Worm (Caenorhabditis elegans) whole organism, early embryonic: ENCODE data around the gene col-102.

ENCODE experiments used
- F13C5.2 ChIP-seq: sonication (generic microtip); optimal IDR thresholded peaks from 2 replicates; lab custom pipeline; 2017; ENCODE audit warnings: mild to moderate bottlenecking, missing genetic modification characterization, inconsistent platforms, missing compliant biosample characterization
- aly-1 ChIP-seq: sonication (generic microtip); optimal IDR thresholded peaks from 2 replicates; lab custom pipeline; 2016; ENCODE audit warnings: missing genetic modification characterization, missing compliant biosample characterization
- ama-1 ChIP-seq: fragments of 150-350 bp; optimal IDR thresholded peaks from 2 replicates; lab custom pipeline; 2014
- ceh-13 ChIP-seq: fragments of 200-800 bp; sonication (Bioruptor generic); optimal IDR thresholded peaks from 2 replicates; lab custom pipeline; 2018; ENCODE audit warnings: mild to moderate bottlenecking, missing genetic modification characterization, missing compliant biosample characterization
- ceh-36 ChIP-seq: sonication (generic microtip); optimal IDR thresholded peaks from 2 replicates; lab custom pipeline; 2016; ENCODE audit warnings: missing genetic modification characterization, inconsistent platforms, missing compliant biosample characterization
- ets-7 ChIP-seq: sonication (generic microtip); optimal IDR thresholded peaks from 2 replicates; lab custom pipeline; 2016; ENCODE audit warnings: missing genotype, missing genetic modification characterization, missing compliant biosample characterization
- flt-1 ChIP-seq: fragments of 200-800 bp; sonication (Bioruptor generic); IDR thresholded peaks from 2 replicates; pipeline ENCODE4 v1.3.6; 2022; ENCODE audit warnings: missing genetic modification characterization, missing compliant biosample characterization
- hnd-1 ChIP-seq: sonication (generic microtip); optimal IDR thresholded peaks from 2 replicates; lab custom pipeline; 2016; ENCODE audit warnings: missing genetic modification characterization, missing compliant biosample characterization
- sea-1 ChIP-seq: fragments of 200-800 bp; sonication (Bioruptor generic); conservative IDR thresholded peaks from 2 replicates; pipeline ENCODE4 v1.3.6; 2022; ENCODE audit warnings: missing genetic modification characterization, missing compliant biosample characterization
- tbx-11 ChIP-seq: fragments of 200-800 bp; sonication (Bioruptor generic); IDR thresholded peaks from 2 replicates; pipeline ENCODE4 v1.3.6; 2022; ENCODE audit warnings: missing genetic modification characterization, missing compliant biosample characterization
- tbx-37 ChIP-seq: fragments of 200-800 bp; sonication (Bioruptor generic); conservative IDR thresholded peaks from 2 replicates; pipeline ENCODE4 v1.3.6; 2022; ENCODE audit warnings: missing genetic modification reagents, missing genetic modification characterization, missing compliant biosample characterization

DNA sequence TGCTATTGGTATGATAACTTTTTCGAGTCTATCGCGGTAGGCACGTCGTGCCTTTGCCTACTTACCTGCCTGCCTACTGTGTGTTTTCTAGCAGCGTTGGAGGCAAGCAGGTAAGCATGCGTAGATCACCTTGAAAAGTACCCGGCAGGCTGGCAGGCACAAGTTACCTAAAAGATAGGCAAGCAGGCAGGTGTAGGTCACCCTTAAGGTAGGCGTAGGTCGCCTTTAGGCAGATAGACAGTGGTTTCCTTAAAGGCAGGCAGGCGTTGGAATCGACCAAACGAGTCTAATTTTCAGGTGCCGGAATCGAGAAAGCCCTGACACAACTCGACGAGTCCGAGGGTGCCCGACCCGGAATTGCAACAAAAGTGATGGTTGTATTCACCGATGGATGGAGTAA, 15.5 kb downstream of the col-102 start:
- TF ChIP-seq ama-1 (lab: Kevin White, UChicago): no peak
- TF ChIP-seq sea-1 (GFP tag; lab: Robert Waterston, UW): no peak
- TF ChIP-seq ceh-13 (GFP tag; lab: Kevin White, UChicago): no peak
- TF ChIP-seq flt-1: no peak
- no peak for TF ChIP-seq hnd-1 (tag; lab: Kevin White, UChicago)
- TF ChIP-seq ceh-36 (tag; lab: Kevin White, UChicago): no peak
- no peak for TF ChIP-seq ets-7 (tag; lab: Kevin White, UChicago)
- no peak for TF ChIP-seq tbx-11 (GFP tag; lab: Robert Waterston, UW)
- TF ChIP-seq tbx-37 (GFP tag; lab: Robert Waterston, UW): no peak
- TF ChIP-seq F13C5.2 (tag; lab: Kevin White, UChicago): no peak
- no peak for TF ChIP-seq aly-1 (tag; lab: Kevin White, UChicago)
